Fruit fly (Drosophila melanogaster): Measurements from ENCODE around the gene dsb.

The dsb gene

dm6 chr3L:1940843-1941418 lies 30.9 kb upstream of the dsb start, which contains the start of gene Mfap1 (continued):
- TF ChIP-seq CG7556 (GFP tag; optimal IDR thresholded peaks at IDR 0.05), result no peak
- TF ChIP-seq CG17612 (GFP tag; IDR thresholded peaks at IDR 0.05), result no peak
- TF ChIP-seq Nf-YC (tag; optimal IDR thresholded peaks at IDR 0.05), result no peak
- TF ChIP-seq Max (GFP tag; optimal IDR thresholded peaks at IDR 0.05), result no peak
- TF ChIP-seq Mes4 (GFP tag; optimal IDR thresholded peaks at IDR 0.05), result no peak
- no peak for TF ChIP-seq danr (GFP tag; IDR thresholded peaks at IDR 0.05)
- TF ChIP-seq HLH4C (GFP tag; IDR thresholded peaks at IDR 0.05; ENCODE audit: partially characterized antibody), result peak; percentile 31; the same call in 2 of the 3 replicates
- TF ChIP-seq ci (GFP tag; IDR thresholded peaks at IDR 0.05), result no peak; the same call in 2 of the 3 replicates
- no peak for TF ChIP-seq CG33557 (GFP tag; optimal IDR thresholded peaks at IDR 0.05)
- peak; percentile 64; the same call in 2 of the 3 replicates for TF ChIP-seq CG6791 (GFP tag; IDR thresholded peaks at IDR 0.05; ENCODE audit: partially characterized antibody)
- no peak for TF ChIP-seq Oaz (GFP tag; IDR thresholded peaks at IDR 0.05)
- TF ChIP-seq Sox102F (GFP tag; optimal IDR thresholded peaks at IDR 0.05), result no peak
- no peak for TF ChIP-seq jing (GFP tag; optimal IDR thresholded peaks at IDR 0.05)
- TF ChIP-seq CG10321 (GFP tag; IDR thresholded peaks at IDR 0.05), result no peak
- no peak for TF ChIP-seq CG8388 (GFP tag; optimal IDR thresholded peaks at IDR 0.05)
- TF ChIP-seq pnt (GFP tag; optimal IDR thresholded peaks at IDR 0.05), result no peak
- TF ChIP-seq slbo (GFP tag; IDR thresholded peaks at IDR 0.05), result no peak; the same call in 1 of the 2 replicates
- TF ChIP-seq CG11093 (GFP tag; IDR thresholded peaks at IDR 0.05), result no peak
- TF ChIP-seq CG18764 (GFP tag; optimal IDR thresholded peaks at IDR 0.05), result no peak
- peak; percentile 84 for TF ChIP-seq CG16863 (GFP tag; optimal IDR thresholded peaks at IDR 0.05)
- TF ChIP-seq vvl (GFP tag; IDR thresholded peaks at IDR 0.05), result 0 out of 2 replicates have a peak, but pooled peaks have one; percentile 28
- TF ChIP-seq pum (GFP tag; optimal IDR thresholded peaks at IDR 0.05), result no peak
- TF ChIP-seq CG34422 (GFP tag; IDR thresholded peaks at IDR 0.05), result no peak
- TF ChIP-seq wdn (GFP tag; IDR thresholded peaks at IDR 0.05), result no peak
- TF ChIP-seq Bteb2 (GFP tag; optimal IDR thresholded peaks at IDR 0.05), result no peak
- no peak for TF ChIP-seq fru (optimal IDR thresholded peaks at IDR 0.05)
- peak; percentile 84 for TF ChIP-seq CG4617 (GFP tag; optimal IDR thresholded peaks at IDR 0.05; ENCODE audit: borderline replicate concordance)
- TF ChIP-seq bab2 (GFP tag; optimal IDR thresholded peaks at IDR 0.05), result no peak
- TF ChIP-seq scrt (GFP tag; optimal IDR thresholded peaks at IDR 0.05), result no peak
- TF ChIP-seq her (GFP tag; optimal IDR thresholded peaks at IDR 0.05), result no peak
- TF ChIP-seq psq (GFP tag; optimal IDR thresholded peaks at IDR 0.05), result no peak
- TF ChIP-seq Lpt (GFP tag; optimal IDR thresholded peaks at IDR 0.05), result no peak
- TF ChIP-seq pzg (GFP tag; optimal IDR thresholded peaks at IDR 0.05), result peak; percentile 75
- no peak for TF ChIP-seq CG12942 (GFP tag; optimal IDR thresholded peaks at IDR 0.05)
- TF ChIP-seq CG14710 (tag; optimal IDR thresholded peaks at IDR 0.05), result peak; percentile 50
- peak; percentile 61 for TF ChIP-seq Bgb (GFP tag; IDR thresholded peaks at IDR 0.05; ENCODE audit: partially characterized antibody)
- TF ChIP-seq kah (GFP tag; optimal IDR thresholded peaks at IDR 0.05), result no peak
- peak; percentile 8 for TF ChIP-seq CHES-1-like (GFP tag; optimal IDR thresholded peaks at IDR 0.05)
- no peak for TF ChIP-seq CG13424 (tag; optimal IDR thresholded peaks at IDR 0.05)
- peak; percentile 41; the same call in 1 of the 2 replicates for TF ChIP-seq tna (GFP tag; IDR thresholded peaks at IDR 0.05; ENCODE audit: partially characterized antibody)
- TF ChIP-seq CG13775 (GFP tag; optimal IDR thresholded peaks at IDR 0.05), result no peak
- TF ChIP-seq CG11247 (GFP tag; IDR thresholded peaks at IDR 0.05), result no peak
- TF ChIP-seq CG9609 (GFP tag; optimal IDR thresholded peaks at IDR 0.05), result no peak
- no peak for TF ChIP-seq Asciz (GFP tag; optimal IDR thresholded peaks at IDR 0.05)
- TF ChIP-seq Hmr (GFP tag; optimal IDR thresholded peaks at IDR 0.05), result no peak
- TF ChIP-seq MTF-1 (GFP tag; optimal IDR thresholded peaks at IDR 0.05; ENCODE audit: borderline replicate concordance), result no peak
- no peak for TF ChIP-seq CG6854 (GFP tag; optimal IDR thresholded peaks at IDR 0.05)
- peak; percentile 4 for TF ChIP-seq CG4820 (GFP tag; optimal IDR thresholded peaks at IDR 0.05)
- TF ChIP-seq CG6683 (GFP tag; optimal IDR thresholded peaks at IDR 0.05), result no peak
- no peak for TF ChIP-seq CG13624 (GFP tag; optimal IDR thresholded peaks at IDR 0.05)
- TF ChIP-seq stc (GFP tag; IDR thresholded peaks at IDR 0.05), result no peak

Data from whole organism, embryonic.